Worm (Caenorhabditis elegans) whole organism, young adult: ENCODE measurements around the gene str-118.

ENCODE experiments used
- D2030.7 ChIP-seq: fragments of 200-800 bp; sonication (Bioruptor generic); IDR thresholded peaks from 2 replicates; pipeline ENCODE4 v1.3.6; 2022; ENCODE audit warnings: missing genetic modification reagents, missing genetic modification characterization, missing compliant biosample characterization
- F22D6.2 ChIP-seq: sonication (generic microtip); optimal IDR thresholded peaks from 2 replicates; lab custom pipeline; 2016; ENCODE audit warnings: mild to moderate bottlenecking, missing genetic modification characterization, missing compliant biosample characterization
- F33H1.4 ChIP-seq: fragments of 200-800 bp; sonication (Bioruptor generic); IDR thresholded peaks from 2 replicates; pipeline ENCODE4 v1.3.6; 2022; ENCODE audit warnings: missing genetic modification reagents, missing genetic modification characterization, missing compliant biosample characterization
- F37B4.10 ChIP-seq: fragments of 200-800 bp; sonication (Bioruptor generic); IDR thresholded peaks from 2 replicates; pipeline ENCODE4 v1.3.6; 2022; ENCODE audit warnings: missing genetic modification characterization, missing compliant biosample characterization
- Y56A3A.18 ChIP-seq: fragments of 200-800 bp; sonication (Bioruptor generic); IDR thresholded peaks from 2 replicates; pipeline ENCODE4 v1.3.6; 2022; ENCODE audit warnings: missing genetic modification reagents, missing genetic modification characterization, missing compliant biosample characterization
- bed-1 ChIP-seq: fragments of 200-800 bp; sonication (Bioruptor generic); IDR thresholded peaks from 2 replicates; pipeline ENCODE4 v1.3.6; 2022; ENCODE audit warnings: missing genetic modification reagents, missing genetic modification characterization, missing compliant biosample characterization
- ceh-27 ChIP-seq: fragments of 200-800 bp; sonication (Bioruptor generic); optimal IDR thresholded peaks from 2 replicates; lab custom pipeline; 2018; ENCODE audit warnings: mild to moderate bottlenecking, missing genetic modification characterization, moderate library complexity, missing compliant biosample characterization
- ceh-58 ChIP-seq: fragments of 200-800 bp; sonication (Bioruptor generic); IDR thresholded peaks from 2 replicates; pipeline ENCODE4 v1.3.6; 2022; ENCODE audit warnings: missing genetic modification characterization, missing compliant biosample characterization
- egl-18 ChIP-seq: fragments of 200-800 bp; sonication (Bioruptor generic); IDR thresholded peaks from 2 replicates; pipeline ENCODE4 v1.3.6; 2022; ENCODE audit warnings: missing genetic modification reagents, missing genetic modification characterization, missing compliant biosample characterization
- egl-44 ChIP-seq: fragments of 200-800 bp; sonication (Bioruptor generic); IDR thresholded peaks from 2 replicates; pipeline ENCODE4 v1.3.6; 2022; ENCODE audit warnings: missing genetic modification reagents, missing genetic modification characterization, missing compliant biosample characterization
- egrh-3 ChIP-seq: fragments of 200-800 bp; sonication (Bioruptor generic); IDR thresholded peaks from 2 replicates; pipeline ENCODE4 v1.3.6; 2022; ENCODE audit warnings: missing genetic modification reagents, missing genetic modification characterization, missing compliant biosample characterization
- ekl-4 ChIP-seq: fragments of 200-800 bp; sonication (Bioruptor generic); IDR thresholded peaks from 2 replicates; pipeline ENCODE4 v1.3.6; 2022; ENCODE audit warnings: missing genetic modification reagents, missing genetic modification characterization, missing compliant biosample characterization
- fkh-3 ChIP-seq: sonication (generic microtip); optimal IDR thresholded peaks from 2 replicates; lab custom pipeline; 2016; ENCODE audit warnings: mild to moderate bottlenecking, missing genetic modification characterization, missing compliant biosample characterization
- gei-17 ChIP-seq: fragments of 200-800 bp; sonication (Bioruptor generic); optimal IDR thresholded peaks from 2 replicates; lab custom pipeline; 2018; ENCODE audit warnings: mild to moderate bottlenecking, missing genetic modification characterization, missing compliant biosample characterization
- hlh-12 ChIP-seq: sonication (generic microtip); optimal IDR thresholded peaks from 2 replicates; lab custom pipeline; 2016; ENCODE audit warnings: missing genetic modification characterization, missing compliant biosample characterization
- hmg-1.2 ChIP-seq: fragments of 200-800 bp; sonication (Bioruptor generic); IDR thresholded peaks from 2 replicates; pipeline ENCODE4 v1.3.6; 2022; ENCODE audit warnings: missing genetic modification reagents, missing genetic modification characterization, missing compliant biosample characterization
- lag-1 ChIP-seq: fragments of 200-800 bp; sonication (Bioruptor generic); IDR thresholded peaks from 2 replicates; pipeline ENCODE4 v1.3.6; 2022; ENCODE audit warnings: missing genetic modification reagents, missing genetic modification characterization, missing compliant biosample characterization
- lin-40 ChIP-seq: sonication (generic microtip); optimal IDR thresholded peaks from 2 replicates; lab custom pipeline; 2016; ENCODE audit warnings: missing genetic modification characterization, mild to moderate bottlenecking, missing compliant biosample characterization, missing genotype, missing genetic modification reagents
- lsy-27 ChIP-seq: sonication (generic microtip); optimal IDR thresholded peaks from 2 replicates; lab custom pipeline; 2017; ENCODE audit warnings: missing genetic modification characterization, mild to moderate bottlenecking, missing compliant biosample characterization, antibody characterized with exemption, missing genotype, borderline replicate concordance; ENCODE audit not compliant: insufficient read depth
- mel-28 ChIP-seq: sonication (generic microtip); optimal IDR thresholded peaks from 2 replicates; lab custom pipeline; 2016; ENCODE audit warnings: borderline replicate concordance, mild to moderate bottlenecking, missing genetic modification characterization, missing compliant biosample characterization
- nfya-1 ChIP-seq: sonication (generic microtip); optimal IDR thresholded peaks from 2 replicates; lab custom pipeline; 2017; ENCODE audit warnings: antibody characterized with exemption, missing compliant biosample characterization, missing genetic modification characterization, borderline replicate concordance; ENCODE audit not compliant: insufficient read depth
- nfyb-1 ChIP-seq: fragments of 200-800 bp; sonication (Bioruptor generic); IDR thresholded peaks from 2 replicates; pipeline ENCODE4 v1.3.6; 2022; ENCODE audit warnings: missing genetic modification reagents, missing genetic modification characterization, missing compliant biosample characterization
- nhr-120 ChIP-seq: fragments of 200-800 bp; sonication (Bioruptor generic); IDR thresholded peaks from 2 replicates; pipeline ENCODE4 v1.3.6; 2022; ENCODE audit warnings: missing genetic modification characterization, missing compliant biosample characterization
- pbrm-1 ChIP-seq: fragments of 200-800 bp; sonication (Bioruptor generic); IDR thresholded peaks from 2 replicates; pipeline ENCODE4 v1.3.6; 2022; ENCODE audit warnings: missing genetic modification reagents, missing genetic modification characterization, missing compliant biosample characterization
- pha-4 ChIP-seq: fragments of 150-350 bp; sonication (generic microtip); optimal IDR thresholded peaks from 2 replicates; lab custom pipeline; 2014; ENCODE audit warnings: missing biosample characterization, missing genetic modification reagents, missing genetic modification characterization
- snpc-1.1 ChIP-seq: sonication (generic microtip); optimal IDR thresholded peaks from 2 replicates; lab custom pipeline; 2017; ENCODE audit warnings: missing genetic modification characterization, mild to moderate bottlenecking, missing compliant biosample characterization, antibody characterized with exemption, moderate library complexity, missing genotype, missing genetic modification reagents; ENCODE audit not compliant: insufficient read depth
- tbp1 ChIP-seq: fragments of 200-800 bp; sonication (Bioruptor generic); optimal IDR thresholded peaks from 2 replicates; lab custom pipeline; 2018; ENCODE audit warnings: mild to moderate bottlenecking, missing genetic modification characterization, missing compliant biosample characterization
- tbx-9 ChIP-seq: sonication (generic microtip); optimal IDR thresholded peaks from 2 replicates; lab custom pipeline; 2016; ENCODE audit warnings: borderline replicate concordance, missing genetic modification characterization, inconsistent platforms, missing compliant biosample characterization
- unc-62 ChIP-seq: fragments of 150-350 bp; optimal IDR thresholded peaks from 2 replicates; lab custom pipeline; 2014; ENCODE audit warnings: missing biosample characterization, missing genetic modification reagents, missing genetic modification characterization
- zfh-2 ChIP-seq: fragments of 200-800 bp; sonication (Bioruptor generic); conservative IDR thresholded peaks from 2 replicates; pipeline ENCODE4 v1.3.6; 2022; ENCODE audit warnings: missing genetic modification reagents, missing genetic modification characterization, missing compliant biosample characterization
- ztf-25 ChIP-seq: fragments of 200-800 bp; sonication (Bioruptor generic); IDR thresholded peaks from 2 replicates; pipeline ENCODE4 v1.3.6; 2022; ENCODE audit warnings: missing genetic modification reagents, missing genetic modification characterization, missing compliant biosample characterization
- ztf-3 ChIP-seq: fragments of 200-800 bp; sonication (Bioruptor generic); optimal IDR thresholded peaks from 2 replicates; lab custom pipeline; 2018; ENCODE audit warnings: mild to moderate bottlenecking, missing genetic modification characterization, missing compliant biosample characterization

str-118 gene

DNA sequence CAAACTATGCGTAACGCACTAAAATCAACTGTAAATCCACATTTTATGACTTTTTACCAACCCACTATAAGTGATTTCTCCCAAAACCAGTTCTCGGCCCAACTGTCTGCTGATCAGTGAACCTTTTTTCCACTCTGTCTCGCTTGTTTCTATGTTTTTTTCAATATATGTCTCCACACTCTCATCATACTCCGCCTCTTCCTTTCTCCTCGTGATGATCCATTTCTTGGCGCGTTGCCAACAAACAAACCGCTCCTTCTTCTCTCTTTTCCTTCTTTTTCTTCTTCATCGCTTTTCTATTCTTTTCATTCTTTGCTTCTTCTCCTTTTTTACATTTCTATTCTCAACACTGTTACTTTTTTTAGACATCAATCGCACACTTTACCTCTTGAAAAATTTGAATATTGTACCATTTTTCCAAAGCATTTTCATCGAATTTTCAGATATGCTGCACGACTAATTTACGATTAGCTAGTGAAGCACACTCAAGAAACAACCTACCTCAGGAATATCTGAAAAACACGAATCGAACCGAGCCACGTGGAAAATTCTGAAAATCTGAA lies 8.6 kb upstream of the str-118 start, which contains the start of gene T06E8.8 (continued):
- TF ChIP-seq tbx-9 (tag; lab: Kevin White, UChicago) (no peak), gei-17 (GFP tag; lab: Kevin White, UChicago) (no peak), pha-4 (tag; lab: Kevin White, UChicago) (no peak), lsy-27 (no peak), ztf-25 (GFP tag; lab: Robert Waterston, UW) (no peak), egrh-3 (GFP tag; lab: Robert Waterston, UW) (peak; percentile 25; the same call in 1 of the 2 replicates), lag-1 (GFP tag; lab: Robert Waterston, UW) (no peak), pbrm-1 (GFP tag; lab: Robert Waterston, UW) (no peak), hmg-1.2 (GFP tag; lab: Robert Waterston, UW) (peak; percentile 41; the same call in 1 of the 2 replicates), F33H1.4 (GFP tag; lab: Robert Waterston, UW) (no peak), hlh-12 (tag; lab: Kevin White, UChicago) (no peak), Y56A3A.18 (GFP tag; lab: Robert Waterston, UW) (no peak), D2030.7 (no peak), unc-62 (GFP tag; lab: Kevin White, UChicago) (no peak)

DNA sequence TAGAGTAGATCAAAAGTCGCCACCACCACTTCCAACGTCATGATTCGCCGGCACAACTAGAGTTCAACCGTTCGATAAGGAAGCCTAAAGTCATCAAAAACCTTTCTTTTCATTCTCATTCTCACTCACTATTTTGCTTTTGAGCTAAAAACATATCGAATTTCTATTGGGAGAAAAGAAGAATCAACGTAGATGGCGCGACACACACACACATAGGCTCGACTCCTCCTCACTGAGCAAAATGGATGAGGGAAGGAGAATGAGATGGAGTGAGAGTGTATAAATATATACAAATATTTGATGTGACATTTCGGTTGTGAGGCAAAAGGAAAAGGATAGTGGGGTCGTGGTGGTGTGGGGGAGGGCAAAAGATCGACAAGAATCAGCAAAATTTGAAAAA lies 7.2 kb upstream of the str-118 start:
- TF ChIP-seq bed-1 (GFP tag; lab: Robert Waterston, UW) = no peak
- no peak for TF ChIP-seq snpc-1.1 (tag; lab: Kevin White, UChicago)
- no peak for TF ChIP-seq mel-28 (tag; lab: Kevin White, UChicago)
- TF ChIP-seq F22D6.2 = no peak
- TF ChIP-seq Y56A3A.18 (GFP tag; lab: Robert Waterston, UW) = no peak
- no peak for TF ChIP-seq gei-17 (GFP tag; lab: Kevin White, UChicago)
- TF ChIP-seq lin-40 (tag; lab: Kevin White, UChicago) = no peak

DNA sequence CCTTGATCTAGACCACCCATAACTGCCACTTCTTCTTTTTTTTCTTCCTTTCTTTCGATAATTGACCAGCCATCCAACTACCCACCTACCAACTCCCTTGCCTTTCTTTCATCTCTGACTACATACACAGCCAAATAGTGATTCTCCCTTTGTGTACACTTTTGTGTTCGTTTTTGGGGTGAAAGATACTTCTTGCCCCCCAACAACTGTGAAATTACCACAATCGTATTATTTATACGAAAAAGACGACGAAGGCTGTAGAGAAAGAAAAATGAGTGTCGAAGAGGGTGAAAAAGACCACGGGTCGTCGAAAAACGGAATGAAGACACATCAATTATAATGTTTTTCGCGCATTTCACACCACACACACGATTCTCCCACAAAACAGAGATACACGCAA lies 5.5 kb upstream of the str-118 start:
- TF ChIP-seq egl-44 (GFP tag; lab: Robert Waterston, UW) (no peak), D2030.7 (0 out of 2 replicates have a peak, but pooled peaks have one; percentile 10), ekl-4 (no peak), tbp1 (GFP tag; lab: Kevin White, UChicago) (no peak), egl-18 (GFP tag; lab: Robert Waterston, UW) (no peak), nfya-1 (tag; lab: Kevin White, UChicago) (no peak), nfyb-1 (0 out of 2 replicates have a peak, but pooled peaks have one; percentile 31), fkh-3 (tag; lab: Kevin White, UChicago) (no peak), nhr-120 (no peak), ceh-58 (GFP tag; lab: Robert Waterston, UW) (no peak), F37B4.10 (GFP tag; lab: Robert Waterston, UW) (no peak), ceh-27 (GFP tag; lab: Kevin White, UChicago) (peak; percentile 4)

DNA sequence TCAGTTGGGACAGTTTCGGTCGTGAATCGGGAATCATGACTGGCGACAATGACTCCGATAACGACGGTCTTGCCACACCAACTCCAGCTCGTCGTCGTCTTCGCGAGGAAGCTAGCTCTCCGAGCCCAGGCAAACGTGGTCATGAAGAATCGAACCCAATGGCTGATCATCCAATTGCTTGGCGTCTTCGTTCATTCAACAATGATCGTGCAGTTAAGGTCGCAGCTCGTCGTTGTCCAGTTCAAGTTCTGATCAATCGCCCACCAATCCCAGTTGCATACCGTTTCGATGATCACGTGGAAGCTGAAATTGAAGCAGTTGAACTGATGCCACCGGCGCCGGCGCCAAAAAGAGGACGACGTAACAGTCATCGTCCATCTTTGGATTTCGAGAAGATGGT lies 4.8 kb upstream of the str-118 start:
- TF ChIP-seq ztf-3 (GFP tag; lab: Kevin White, UChicago) (no peak), zfh-2 (peak; percentile 57; the same call in 1 of the 2 replicates)
